Worm (Caenorhabditis elegans) whole organism, young adult: ENCODE results near the gene F55A11.4.

Source experiments
- B0336.3 ChIP-seq: fragments of 200-800 bp; sonication (Bioruptor generic); IDR thresholded peaks from 2 replicates; pipeline ENCODE4 v1.3.6; 2022; ENCODE audit warnings: missing genetic modification characterization, missing compliant biosample characterization
- C06A6.2 ChIP-seq: fragments of 200-800 bp; sonication (Bioruptor generic); conservative IDR thresholded peaks from 2 replicates; pipeline ENCODE4 v1.3.6; 2022; ENCODE audit warnings: missing genetic modification characterization, missing compliant biosample characterization
- F22D6.2 ChIP-seq: sonication (generic microtip); optimal IDR thresholded peaks from 2 replicates; lab custom pipeline; 2016; ENCODE audit warnings: mild to moderate bottlenecking, missing genetic modification characterization, missing compliant biosample characterization
- F33H1.4 ChIP-seq: fragments of 200-800 bp; sonication (Bioruptor generic); IDR thresholded peaks from 2 replicates; pipeline ENCODE4 v1.3.6; 2022; ENCODE audit warnings: missing genetic modification reagents, missing genetic modification characterization, missing compliant biosample characterization
- K11D2.4 ChIP-seq: fragments of 200-800 bp; sonication (Bioruptor generic); IDR thresholded peaks from 2 replicates; pipeline ENCODE4 v1.3.6; 2022; ENCODE audit warnings: missing genetic modification reagents, missing genetic modification characterization, missing compliant biosample characterization
- Y53G8AR.9 ChIP-seq: fragments of 200-800 bp; sonication (Bioruptor generic); conservative IDR thresholded peaks from 2 replicates; pipeline ENCODE4 v1.3.6; 2022; ENCODE audit warnings: missing genetic modification reagents, missing genetic modification characterization, missing compliant biosample characterization
- Y79H2A.3 ChIP-seq: fragments of 200-800 bp; sonication (Bioruptor generic); conservative IDR thresholded peaks from 2 replicates; pipeline ENCODE4 v1.3.6; 2022; ENCODE audit warnings: missing genetic modification reagents, missing genetic modification characterization, missing compliant biosample characterization
- ZK185.1 ChIP-seq: sonication (generic microtip); optimal IDR thresholded peaks from 2 replicates; lab custom pipeline; 2016; ENCODE audit warnings: mild to moderate bottlenecking, missing genetic modification characterization, missing compliant biosample characterization; ENCODE audit not compliant: poor library complexity, severe bottlenecking
- attf-5 ChIP-seq: fragments of 200-800 bp; sonication (Bioruptor generic); optimal IDR thresholded peaks from 2 replicates; lab custom pipeline; 2018; ENCODE audit warnings: mild to moderate bottlenecking, missing genetic modification characterization, missing compliant biosample characterization
- ceh-27 ChIP-seq: fragments of 200-800 bp; sonication (Bioruptor generic); optimal IDR thresholded peaks from 2 replicates; lab custom pipeline; 2018; ENCODE audit warnings: mild to moderate bottlenecking, missing genetic modification characterization, moderate library complexity, missing compliant biosample characterization
- ceh-91 ChIP-seq: fragments of 200-800 bp; sonication (Bioruptor generic); IDR thresholded peaks from 2 replicates; pipeline ENCODE4 v1.3.6; 2022; ENCODE audit warnings: missing genetic modification reagents, missing genetic modification characterization, missing compliant biosample characterization
- die-1 ChIP-seq: sonication (generic microtip); optimal IDR thresholded peaks from 2 replicates; lab custom pipeline; 2016; ENCODE audit warnings: missing genotype, mild to moderate bottlenecking, missing genetic modification characterization, missing compliant biosample characterization
- dox-1 ChIP-seq: fragments of 200-800 bp; sonication (Bioruptor generic); IDR thresholded peaks from 2 replicates; pipeline ENCODE4 v1.3.6; 2022; ENCODE audit warnings: missing genetic modification reagents, missing genetic modification characterization, missing compliant biosample characterization
- ekl-4 ChIP-seq: fragments of 200-800 bp; sonication (Bioruptor generic); IDR thresholded peaks from 2 replicates; pipeline ENCODE4 v1.3.6; 2022; ENCODE audit warnings: missing genetic modification reagents, missing genetic modification characterization, missing compliant biosample characterization
- hlh-26 ChIP-seq: fragments of 200-800 bp; sonication (Bioruptor generic); conservative IDR thresholded peaks from 2 replicates; pipeline ENCODE4 v1.3.6; 2022; ENCODE audit warnings: missing genetic modification reagents, missing genetic modification characterization, missing compliant biosample characterization
- hmg-1.2 ChIP-seq: fragments of 200-800 bp; sonication (Bioruptor generic); IDR thresholded peaks from 2 replicates; pipeline ENCODE4 v1.3.6; 2022; ENCODE audit warnings: missing genetic modification reagents, missing genetic modification characterization, missing compliant biosample characterization
- let-607 ChIP-seq, 2 experiments: fragments of 200-800 bp in 1 of 2; sonication (Bioruptor generic) in 1 of 2; sonication (generic microtip) in 1 of 2; optimal IDR thresholded peaks; 2 replicates each; lab custom pipeline; 2016 to 2018; ENCODE audit warnings: mild to moderate bottlenecking in 2 of 2, missing compliant biosample characterization in 2 of 2, missing genetic modification characterization in 2 of 2, moderate library complexity in 2 of 2, missing genotype in 1 of 2
- lin-35 ChIP-seq, 3 experiments: fragments of 150-350 bp in 2 of 3; sonication (generic microtip) in 1 of 3; optimal IDR thresholded peaks; 2 replicates each; lab custom pipeline; 2014 to 2018; ENCODE audit warnings: missing biosample characterization in 3 of 3, missing genetic modification characterization in 3 of 3, missing genetic modification reagents in 3 of 3
- lir-1 ChIP-seq: fragments of 200-800 bp; sonication (Bioruptor generic); conservative IDR thresholded peaks from 2 replicates; pipeline ENCODE4 v1.3.6; 2022; ENCODE audit warnings: missing genetic modification reagents, missing genetic modification characterization, missing compliant biosample characterization
- lsy-27 ChIP-seq: sonication (generic microtip); optimal IDR thresholded peaks from 2 replicates; lab custom pipeline; 2017; ENCODE audit warnings: missing genetic modification characterization, mild to moderate bottlenecking, missing compliant biosample characterization, antibody characterized with exemption, missing genotype, borderline replicate concordance; ENCODE audit not compliant: insufficient read depth
- madf-3 ChIP-seq: fragments of 200-800 bp; sonication (Bioruptor generic); IDR thresholded peaks from 2 replicates; pipeline ENCODE4 v1.3.6; 2022; ENCODE audit warnings: missing genetic modification reagents, missing genetic modification characterization, missing compliant biosample characterization
- madf-8 ChIP-seq: fragments of 200-800 bp; sonication (Bioruptor generic); conservative IDR thresholded peaks from 2 replicates; pipeline ENCODE4 v1.3.6; 2022; ENCODE audit warnings: missing genetic modification reagents, missing genetic modification characterization, missing compliant biosample characterization
- nfyb-1 ChIP-seq: fragments of 200-800 bp; sonication (Bioruptor generic); IDR thresholded peaks from 2 replicates; pipeline ENCODE4 v1.3.6; 2022; ENCODE audit warnings: missing genetic modification reagents, missing genetic modification characterization, missing compliant biosample characterization
- nhr-120 ChIP-seq: fragments of 200-800 bp; sonication (Bioruptor generic); IDR thresholded peaks from 2 replicates; pipeline ENCODE4 v1.3.6; 2022; ENCODE audit warnings: missing genetic modification characterization, missing compliant biosample characterization
- nhr-27 ChIP-seq: fragments of 200-800 bp; sonication (Bioruptor generic); optimal IDR thresholded peaks from 2 replicates; lab custom pipeline; 2018; ENCODE audit warnings: mild to moderate bottlenecking, missing genetic modification characterization, moderate library complexity, missing compliant biosample characterization
- nhr-80 ChIP-seq: sonication (generic microtip); optimal IDR thresholded peaks from 2 replicates; lab custom pipeline; 2016; ENCODE audit warnings: missing genetic modification characterization, missing compliant biosample characterization
- rec-8 ChIP-seq, 2 experiments: sonication (generic microtip); optimal IDR thresholded peaks; 2 replicates each; lab custom pipeline; 2016; ENCODE audit warnings: mild to moderate bottlenecking in 2 of 2, missing genetic modification characterization in 2 of 2, missing genetic modification reagents in 2 of 2, missing genotype in 2 of 2, missing biosample characterization in 1 of 2, missing compliant biosample characterization in 1 of 2, moderate library complexity in 1 of 2
- sea-2 ChIP-seq: fragments of 200-800 bp; sonication (Bioruptor generic); IDR thresholded peaks from 2 replicates; pipeline ENCODE4 v1.3.6; 2022; ENCODE audit warnings: missing genetic modification characterization, missing compliant biosample characterization
- snpc-4 ChIP-seq, 5 experiments: fragments of 150-350 bp in 1 of 5; sonication (generic microtip) in 4 of 5; optimal IDR thresholded peaks; 2 replicates each; lab custom pipeline; 2014 to 2018; ENCODE audit warnings: missing genetic modification characterization in 5 of 5, missing biosample characterization in 3 of 5, antibody characterized with exemption in 2 of 5, mild to moderate bottlenecking in 2 of 5, missing compliant biosample characterization in 2 of 5, missing genotype in 2 of 5, moderate library complexity in 2 of 5, missing genetic modification reagents in 1 of 5
- tbp1 ChIP-seq: fragments of 200-800 bp; sonication (Bioruptor generic); optimal IDR thresholded peaks from 2 replicates; lab custom pipeline; 2018; ENCODE audit warnings: mild to moderate bottlenecking, missing genetic modification characterization, missing compliant biosample characterization
- tbx-9 ChIP-seq: sonication (generic microtip); optimal IDR thresholded peaks from 2 replicates; lab custom pipeline; 2016; ENCODE audit warnings: borderline replicate concordance, missing genetic modification characterization, inconsistent platforms, missing compliant biosample characterization
- ztf-22 ChIP-seq: fragments of 200-800 bp; sonication (Bioruptor generic); optimal IDR thresholded peaks from 2 replicates; lab custom pipeline; 2018; ENCODE audit warnings: mild to moderate bottlenecking, missing genetic modification characterization, moderate library complexity, missing compliant biosample characterization
- ztf-28 ChIP-seq: fragments of 200-800 bp; sonication (Bioruptor generic); IDR thresholded peaks from 2 replicates; pipeline ENCODE4 v1.3.6; 2022; ENCODE audit warnings: missing genetic modification reagents, missing genetic modification characterization, missing compliant biosample characterization

The F55A11.4 gene

ce11 chrV:11818064-11818463, 47.8 kb downstream of the F55A11.4 start:
- peak; percentile 37; the same call in 1 of the 2 replicates for TF ChIP-seq ekl-4 (GFP tag; lab: Robert Waterston, UW)
- TF ChIP-seq Y53G8AR.9 (GFP tag; lab: Robert Waterston, UW) = 0 out of 2 replicates have a peak, but pooled peaks have one; percentile 40
- no peak for TF ChIP-seq dox-1 (GFP tag; lab: Robert Waterston, UW)
- TF ChIP-seq B0336.3 (GFP tag; lab: Robert Waterston, UW) = no peak
- TF ChIP-seq nfyb-1 (GFP tag; lab: Robert Waterston, UW) = peak; percentile 50
- TF ChIP-seq K11D2.4 (GFP tag; lab: Robert Waterston, UW) = no peak
- TF ChIP-seq hmg-1.2 (GFP tag; lab: Robert Waterston, UW) = 0 out of 2 replicates have a peak, but pooled peaks have one; percentile 3
- 0 out of 2 replicates have a peak, but pooled peaks have one; percentile 10 for TF ChIP-seq C06A6.2 (GFP tag; lab: Robert Waterston, UW)

ce11 chrV:11818786-11819185, 48.5 kb downstream of the F55A11.4 start:
- TF ChIP-seq F22D6.2 (tag; lab: Kevin White, UChicago) (no peak), hlh-26 (GFP tag; lab: Robert Waterston, UW) (no peak), nhr-27 (tag; lab: Kevin White, UChicago) (no peak), nfyb-1 (GFP tag; lab: Robert Waterston, UW) (peak; percentile 24; the same call in 1 of the 2 replicates), F33H1.4 (GFP tag; lab: Robert Waterston, UW) (no peak), dox-1 (GFP tag; lab: Robert Waterston, UW) (no peak), ceh-91 (GFP tag; lab: Robert Waterston, UW) (no peak), ztf-22 (GFP tag; lab: Kevin White, UChicago) (no peak), snpc-4 (GFP tag; optimal IDR thresholded peaks at IDR 0.05; lab: Kevin White, UChicago) (no peak), snpc-4 (tag; optimal IDR thresholded peaks at IDR 0.05; lab: Kevin White, UChicago) (no peak), lir-1 (GFP tag; lab: Robert Waterston, UW) (no peak), ztf-28 (GFP tag; lab: Robert Waterston, UW) (no peak), Y79H2A.3 (no peak), sea-2 (no peak), madf-8 (GFP tag; lab: Robert Waterston, UW) (no peak), hmg-1.2 (GFP tag; lab: Robert Waterston, UW) (peak; percentile 19; the same call in 1 of the 2 replicates), ceh-27 (GFP tag; lab: Kevin White, UChicago) (no peak), lin-35 (GFP tag; optimal IDR thresholded peaks at IDR 0.05; lab: Kevin White, UChicago) (peak in 1 of 3 experiments; percentile 18), rec-8 (tag; optimal IDR thresholded peaks at IDR 0.05; lab: Kevin White, UChicago) (no peak)

- TF ChIP-seq madf-3 (GFP tag; lab: Robert Waterston, UW) (0 out of 2 replicates have a peak, but pooled peaks have one; percentile 54), lsy-27 (tag; lab: Kevin White, UChicago) (no peak), nhr-120 (GFP tag; lab: Robert Waterston, UW) (0 out of 2 replicates have a peak, but pooled peaks have one; percentile 12), let-607 (tag; optimal IDR thresholded peaks at IDR 0.05; lab: Kevin White, UChicago) (no peak), tbx-9 (tag; lab: Kevin White, UChicago) (no peak)
These were observed 49.2 kb downstream of the F55A11.4 start for ce11 chrV:11819451-11819850.

- TF ChIP-seq Y53G8AR.9 (GFP tag; lab: Robert Waterston, UW) (0 out of 2 replicates have a peak, but pooled peaks have one; percentile 39), die-1 (tag; lab: Kevin White, UChicago) (no peak), F22D6.2 (tag; lab: Kevin White, UChicago) (no peak), ZK185.1 (tag; lab: Kevin White, UChicago) (no peak), tbp1 (GFP tag; lab: Kevin White, UChicago) (no peak), nhr-80 (tag; lab: Kevin White, UChicago) (peak; percentile 51), ceh-27 (GFP tag; lab: Kevin White, UChicago) (no peak), attf-5 (no peak)
These were observed 50.3 kb downstream of the F55A11.4 start for ce11 chrV:11820551-11820950.
